Worm (Caenorhabditis elegans): ENCODE results near the gene str-77.

DNA sequence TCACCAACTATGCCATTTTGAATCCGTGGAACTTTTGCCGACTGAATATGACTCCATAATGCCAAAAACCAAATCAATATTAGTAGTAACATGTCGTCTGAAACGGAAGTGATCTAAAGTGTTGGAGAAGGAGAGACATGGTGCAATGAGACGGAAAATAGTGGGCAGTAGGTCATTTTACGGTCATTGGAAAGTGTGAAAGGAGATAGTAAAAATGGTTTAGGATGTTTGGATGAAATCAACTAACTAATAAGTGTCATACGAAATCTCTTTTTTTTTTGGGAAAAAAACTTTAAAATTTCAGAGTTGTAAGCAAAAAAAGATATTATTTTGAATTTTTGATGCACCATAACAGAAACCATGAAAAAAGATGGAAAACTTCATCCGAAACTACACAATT lies 21.1 kb downstream of the str-77 start, which contains the start of gene cutl-4:
- TF ChIP-seq K12H6.12 (tag; optimal IDR thresholded peaks at IDR 0.05): no peak
- no peak for TF ChIP-seq madf-6 (GFP tag; IDR thresholded peaks at IDR 0.05)
- TF ChIP-seq mxl-1 (tag; optimal IDR thresholded peaks at IDR 0.05): no peak
- TF ChIP-seq gei-17 (GFP tag; optimal IDR thresholded peaks at IDR 0.05): no peak

Data from whole organism, young adult.